Worm (Caenorhabditis elegans) whole organism, L1 larva: ENCODE measurements around the gene nspc-19.

Experiments
- aly-2 ChIP-seq: fragments of 150-350 bp; optimal IDR thresholded peaks from 2 replicates; lab custom pipeline; 2014; ENCODE audit warnings: missing biosample characterization, missing genetic modification characterization
- dpl-1 ChIP-seq, 3 experiments: fragments of 150-350 bp in 2 of 3; sonication (generic microtip) in 1 of 3; optimal IDR thresholded peaks; 2 replicates each; lab custom pipeline; 2014 to 2017; ENCODE audit warnings: missing biosample characterization in 3 of 3, missing genetic modification characterization in 3 of 3, missing genetic modification reagents in 3 of 3
- hpl-2 ChIP-seq: fragments of 150-350 bp; optimal IDR thresholded peaks from 2 replicates; lab custom pipeline; 2014; ENCODE audit warnings: missing biosample characterization, missing genetic modification reagents, missing genetic modification characterization
- lin-15B ChIP-seq: fragments of 150-350 bp; sonication (generic microtip); optimal IDR thresholded peaks from 3 replicates; lab custom pipeline; 2014; ENCODE audit warnings: missing biosample characterization, missing genetic modification characterization
- mef-2 ChIP-seq: fragments of 150-350 bp; optimal IDR thresholded peaks from 2 replicates; lab custom pipeline; 2014; ENCODE audit warnings: missing biosample characterization, missing genetic modification characterization
- nhr-90 ChIP-seq: sonication (generic microtip); optimal IDR thresholded peaks from 2 replicates; lab custom pipeline; 2016; ENCODE audit warnings: mild to moderate bottlenecking, missing genetic modification characterization, missing compliant biosample characterization; ENCODE audit not compliant: poor library complexity
- pqm-1 ChIP-seq: sonication (generic microtip); optimal IDR thresholded peaks from 3 replicates; lab custom pipeline; 2017; ENCODE audit warnings: missing biosample characterization, missing genetic modification characterization
- snpc-4 ChIP-seq: fragments of 150-350 bp; optimal IDR thresholded peaks from 2 replicates; lab custom pipeline; 2014; ENCODE audit warnings: missing biosample characterization, missing genetic modification characterization

- TF ChIP-seq aly-2 (tag; lab: Kevin White, UChicago), result no peak
- TF ChIP-seq pqm-1 (tag; lab: Kevin White, UChicago), result no peak
- TF ChIP-seq dpl-1 (GFP tag; optimal IDR thresholded peaks at IDR 0.05; lab: Kevin White, UChicago), result no peak
- TF ChIP-seq mef-2 (tag; lab: Kevin White, UChicago), result no peak
- TF ChIP-seq nhr-90 (tag; lab: Kevin White, UChicago), result no peak
- TF ChIP-seq hpl-2 (GFP tag; lab: Kevin White, UChicago), result no peak
- TF ChIP-seq snpc-4, result no peak
- TF ChIP-seq lin-15B, result no peak
These were observed 36.1 kb upstream of the nspc-19 start for ce11 chrX:14492441-14492840.
